Fruit fly (Drosophila melanogaster) whole organism, pupa: ENCODE measurements around the gene CG2972.

ENCODE experiments used
- CG10348 ChIP-seq: fragments of 200-800 bp; sonication (Bioruptor generic); IDR thresholded peaks from 2 replicates; pipeline ENCODE4 v1.3.6; 2022; ENCODE audit warnings: missing biosample characterization, missing genetic modification characterization
- CG14655 ChIP-seq: fragments of 200-800 bp; sonication (Bioruptor generic); optimal IDR thresholded peaks from 3 replicates; lab custom pipeline; 2017; ENCODE audit warnings: mild to moderate bottlenecking, missing biosample characterization, missing genetic modification reagents, missing genetic modification characterization
- CG15710 ChIP-seq: fragments of 200-800 bp; sonication (Bioruptor generic); optimal IDR thresholded peaks from 2 replicates; lab custom pipeline; 2018; ENCODE audit warnings: missing biosample characterization, mild to moderate bottlenecking, missing genetic modification characterization, moderate library complexity
- CG17806 ChIP-seq: fragments of 200-800 bp; sonication (Bioruptor generic); optimal IDR thresholded peaks from 2 replicates; lab custom pipeline; 2018; ENCODE audit warnings: missing biosample characterization, mild to moderate bottlenecking, missing genetic modification characterization, moderate library complexity
- CG34367 ChIP-seq: fragments of 200-800 bp; sonication (Bioruptor generic); optimal IDR thresholded peaks from 2 replicates; lab custom pipeline; 2018; ENCODE audit warnings: missing biosample characterization, mild to moderate bottlenecking, missing genetic modification characterization
- CG4496 ChIP-seq: fragments of 200-800 bp; sonication (Bioruptor generic); IDR thresholded peaks from 3 replicates; pipeline ENCODE4 v1.3.6; 2022; ENCODE audit warnings: missing biosample characterization, missing genetic modification characterization
- CG9948 ChIP-seq: fragments of 200-800 bp; sonication (Bioruptor generic); optimal IDR thresholded peaks from 2 replicates; lab custom pipeline; 2018; ENCODE audit warnings: missing biosample characterization, mild to moderate bottlenecking, missing genetic modification characterization, moderate library complexity
- D1 ChIP-seq: fragments of 200-800 bp; sonication (Bioruptor generic); optimal IDR thresholded peaks from 2 replicates; lab custom pipeline; 2018; ENCODE audit warnings: missing biosample characterization, mild to moderate bottlenecking, missing genetic modification characterization, moderate library complexity
- EcR ChIP-seq: fragments of 200-800 bp; sonication (Bioruptor generic); optimal IDR thresholded peaks from 3 replicates; lab custom pipeline; 2019; ENCODE audit warnings: missing biosample characterization, missing genetic modification characterization, mild to moderate bottlenecking, moderate library complexity, missing genetic modification reagents
- Ets98B ChIP-seq: fragments of 200-800 bp; sonication (Bioruptor generic); IDR thresholded peaks from 2 replicates; pipeline ENCODE4 v1.3.6; 2022; ENCODE audit warnings: missing biosample characterization, missing genetic modification characterization
- Pif1B ChIP-seq: fragments of 200-800 bp; sonication (Bioruptor generic); optimal IDR thresholded peaks from 3 replicates; lab custom pipeline; 2016; ENCODE audit warnings: missing biosample characterization, missing genetic modification characterization
- Snoo ChIP-seq: fragments of 200-800 bp; sonication (Bioruptor generic); optimal IDR thresholded peaks from 3 replicates; lab custom pipeline; 2017; ENCODE audit warnings: missing biosample characterization, mild to moderate bottlenecking, missing genetic modification characterization, inconsistent platforms
- gl ChIP-seq: fragments of 200-800 bp; sonication (Bioruptor generic); optimal IDR thresholded peaks from 2 replicates; lab custom pipeline; 2018; ENCODE audit warnings: missing biosample characterization, mild to moderate bottlenecking, missing genetic modification characterization

- TF ChIP-seq Ets98B (GFP tag; lab: Robert Waterston, UW) (peak; percentile 90), EcR (GFP tag; lab: Kevin White, UChicago) (no peak), D1 (tag; lab: Kevin White, UChicago) (no peak), CG9948 (tag; lab: Kevin White, UChicago) (no peak), CG17806 (tag; lab: Kevin White, UChicago) (no peak), CG14655 (GFP tag; lab: Kevin White, UChicago) (peak; percentile 41), CG15710 (no peak), CG34367 (tag; lab: Kevin White, UChicago) (no peak), Snoo (tag; lab: Kevin White, UChicago) (no peak), Pif1B (GFP tag; lab: Kevin White, UChicago) (no peak), gl (tag; lab: Kevin White, UChicago) (no peak), CG4496 (GFP tag; lab: Robert Waterston, UW) (peak; percentile 90), CG10348 (GFP tag; lab: Robert Waterston, UW) (no peak)
These were observed 23.7 kb downstream of the CG2972 start for dm6 chrX:10106562-10107147.
